Fruit fly (Drosophila melanogaster): ENCODE data around the gene ValRS-m.

dm6 chr3L:9003369-9003768 lies 38.8 kb upstream of the ValRS-m start:
- TF ChIP-seq Myc (optimal IDR thresholded peaks at IDR 0.05) (no peak), insv (optimal IDR thresholded peaks at IDR 0.05) (no peak)

All from Kc167 (cell line).